Fruit fly (Drosophila melanogaster) whole organism, adult: ENCODE measurements around the gene ncd.

ENCODE experiments used
- CG11617 ChIP-seq: fragments of 200-800 bp; sonication (Bioruptor generic); optimal IDR thresholded peaks from 2 replicates; lab custom pipeline; 2017; ENCODE audit warnings: mild to moderate bottlenecking, missing biosample characterization, missing genetic modification reagents, missing genetic modification characterization
- CG12768 ChIP-seq: fragments of 200-800 bp; sonication (Bioruptor generic); optimal IDR thresholded peaks from 2 replicates; lab custom pipeline; 2017; ENCODE audit warnings: missing biosample characterization, missing genetic modification characterization, mild to moderate bottlenecking, moderate library complexity, missing genetic modification reagents
- CG14711 ChIP-seq: fragments of 200-800 bp; sonication (Bioruptor generic); optimal IDR thresholded peaks from 2 replicates; lab custom pipeline; 2018; ENCODE audit warnings: missing biosample characterization, mild to moderate bottlenecking, missing genetic modification characterization, moderate library complexity
- CG1620 ChIP-seq: fragments of 200-800 bp; sonication (Bioruptor generic); optimal IDR thresholded peaks from 2 replicates; lab custom pipeline; 2016; ENCODE audit warnings: missing biosample characterization, missing genetic modification characterization
- CG33017 ChIP-seq: fragments of 200-800 bp; sonication (Bioruptor generic); optimal IDR thresholded peaks from 2 replicates; lab custom pipeline; 2018; ENCODE audit warnings: missing biosample characterization, mild to moderate bottlenecking, missing genetic modification characterization, moderate library complexity
- CG5204 ChIP-seq: fragments of 200-800 bp; sonication (Bioruptor generic); optimal IDR thresholded peaks from 2 replicates; lab custom pipeline; 2016; ENCODE audit warnings: missing biosample characterization, missing genetic modification characterization
- CG7045 ChIP-seq: fragments of 200-800 bp; sonication (Bioruptor generic); optimal IDR thresholded peaks from 2 replicates; lab custom pipeline; 2017; ENCODE audit warnings: missing biosample characterization, mild to moderate bottlenecking, missing genetic modification characterization
- CG7101 ChIP-seq: fragments of 200-800 bp; sonication (Bioruptor generic); optimal IDR thresholded peaks from 2 replicates; lab custom pipeline; 2018; ENCODE audit warnings: missing biosample characterization, mild to moderate bottlenecking, missing genetic modification characterization, moderate library complexity
- Clk ChIP-seq: fragments of 200-800 bp; sonication (Bioruptor generic); optimal IDR thresholded peaks from 2 replicates; lab custom pipeline; 2017; ENCODE audit warnings: missing biosample characterization, missing genetic modification characterization
- Crg-1 ChIP-seq: fragments of 200-800 bp; sonication (Bioruptor generic); optimal IDR thresholded peaks from 2 replicates; lab custom pipeline; 2016; ENCODE audit warnings: missing biosample characterization, missing genetic modification characterization
- Hr96 ChIP-seq: fragments of 200-800 bp; sonication (Bioruptor generic); optimal IDR thresholded peaks from 2 replicates; lab custom pipeline; 2016; ENCODE audit warnings: missing biosample characterization, missing genetic modification characterization
- Mnt ChIP-seq: fragments of 200-800 bp; sonication (Bioruptor generic); optimal IDR thresholded peaks from 2 replicates; lab custom pipeline; 2016; ENCODE audit warnings: missing biosample characterization, mild to moderate bottlenecking, missing genetic modification characterization
- bab1 ChIP-seq: fragments of 200-800 bp; sonication (Bioruptor generic); optimal IDR thresholded peaks from 3 replicates; lab custom pipeline; 2019; ENCODE audit warnings: missing biosample characterization, mild to moderate bottlenecking, missing genetic modification characterization, moderate library complexity
- cic ChIP-seq: fragments of 200-800 bp; sonication (Bioruptor generic); optimal IDR thresholded peaks from 2 replicates; lab custom pipeline; 2017; ENCODE audit warnings: missing biosample characterization, mild to moderate bottlenecking, missing genetic modification characterization, moderate library complexity
- cnc ChIP-seq, 2 experiments: fragments of >200 bp; optimal IDR thresholded peaks; 2 replicates each; lab custom pipeline; 2017
- kay ChIP-seq: fragments of 200-800 bp; sonication (Bioruptor generic); peaks from one replicate; lab custom pipeline; 2016; ENCODE audit warnings: missing biosample characterization, missing genetic modification characterization, borderline replicate concordance
- ovo ChIP-seq: fragments of 200-800 bp; sonication (Bioruptor generic); optimal IDR thresholded peaks from 2 replicates; lab custom pipeline; 2016; ENCODE audit warnings: missing biosample characterization, missing genetic modification characterization
- pad ChIP-seq: fragments of 200-800 bp; sonication (Bioruptor generic); optimal IDR thresholded peaks from 3 replicates; lab custom pipeline; 2017; ENCODE audit warnings: missing biosample characterization, missing genetic modification characterization, mild to moderate bottlenecking, moderate library complexity, missing genetic modification reagents
- tj ChIP-seq: fragments of 200-800 bp; sonication (Bioruptor generic); optimal IDR thresholded peaks from 3 replicates; lab custom pipeline; 2017; ENCODE audit warnings: missing biosample characterization, mild to moderate bottlenecking, missing genetic modification characterization, moderate library complexity
- toe ChIP-seq: fragments of 200-800 bp; sonication (Bioruptor generic); optimal IDR thresholded peaks from 2 replicates; lab custom pipeline; 2016; ENCODE audit warnings: missing biosample characterization, missing genetic modification characterization

Gene ncd

dm6 chr3R:29797183-29797582 lies 9.7 kb downstream of the ncd start:
- TF ChIP-seq toe (GFP tag; lab: Kevin White, UChicago) (no peak), pad (GFP tag; lab: Kevin White, UChicago) (no peak), bab1 (GFP tag; lab: Kevin White, UChicago) (no peak), Clk (GFP tag; lab: Kevin White, UChicago) (no peak), Crg-1 (GFP tag; lab: Kevin White, UChicago) (no peak), CG5204 (GFP tag; lab: Kevin White, UChicago) (no peak), kay (GFP tag; lab: Kevin White, UChicago) (no peak), cic (GFP tag; lab: Kevin White, UChicago) (no peak), CG7045 (no peak), CG14711 (tag; lab: Kevin White, UChicago) (no peak), CG11617 (GFP tag; lab: Kevin White, UChicago) (no peak), CG1620 (GFP tag; lab: Kevin White, UChicago) (no peak), cnc (optimal IDR thresholded peaks at IDR 0.05; lab: Kevin White, UChicago) (peak; percentile 64 to 95), Hr96 (GFP tag; lab: Kevin White, UChicago) (no peak), CG33017 (tag; lab: Kevin White, UChicago) (no peak), CG7101 (tag; lab: Kevin White, UChicago) (no peak), ovo (no peak), CG12768 (GFP tag; lab: Kevin White, UChicago) (peak; percentile 23), tj (peak; percentile 76), Mnt (GFP tag; lab: Kevin White, UChicago) (no peak)

dm6 chr3R:29794161-29794882 lies 12.6 kb downstream of the ncd start, which contains the start of gene sro:
TSS of gene sro (plus strand) at chr3R:29794597.
- peak; percentile 46 for TF ChIP-seq bab1 (GFP tag; lab: Kevin White, UChicago)
- TF ChIP-seq pad (GFP tag; lab: Kevin White, UChicago), result no peak
- no peak for TF ChIP-seq ovo
- TF ChIP-seq CG5204 (GFP tag; lab: Kevin White, UChicago), result no peak
- no peak for TF ChIP-seq CG11617 (GFP tag; lab: Kevin White, UChicago)
- peak; percentile 53 for TF ChIP-seq CG7101 (tag; lab: Kevin White, UChicago)
- peak; percentile 83 for TF ChIP-seq tj
- no peak for TF ChIP-seq kay (GFP tag; lab: Kevin White, UChicago)
- TF ChIP-seq Mnt (GFP tag; lab: Kevin White, UChicago), result no peak
- peak; percentile 3 for TF ChIP-seq Crg-1 (GFP tag; lab: Kevin White, UChicago)

dm6 chr3R:29790183-29790582 lies 16.7 kb downstream of the ncd start:
- TF ChIP-seq tj (no peak), CG7045 (no peak), cnc (optimal IDR thresholded peaks at IDR 0.05; lab: Kevin White, UChicago) (no peak), CG33017 (tag; lab: Kevin White, UChicago) (no peak), Hr96 (GFP tag; lab: Kevin White, UChicago) (no peak), CG7101 (tag; lab: Kevin White, UChicago) (no peak), bab1 (GFP tag; lab: Kevin White, UChicago) (no peak), toe (GFP tag; lab: Kevin White, UChicago) (no peak), CG1620 (GFP tag; lab: Kevin White, UChicago) (no peak), cic (GFP tag; lab: Kevin White, UChicago) (no peak), kay (GFP tag; lab: Kevin White, UChicago) (no peak), CG5204 (GFP tag; lab: Kevin White, UChicago) (no peak), Crg-1 (GFP tag; lab: Kevin White, UChicago) (no peak), CG12768 (GFP tag; lab: Kevin White, UChicago) (no peak), CG14711 (tag; lab: Kevin White, UChicago) (no peak), CG11617 (GFP tag; lab: Kevin White, UChicago) (no peak), Mnt (GFP tag; lab: Kevin White, UChicago) (no peak), ovo (no peak), Clk (GFP tag; lab: Kevin White, UChicago) (no peak)

- TF ChIP-seq kay (GFP tag; lab: Kevin White, UChicago) (no peak), CG1620 (GFP tag; lab: Kevin White, UChicago) (no peak), tj (no peak), CG7101 (tag; lab: Kevin White, UChicago) (no peak), cnc (optimal IDR thresholded peaks at IDR 0.05; lab: Kevin White, UChicago) (no peak), CG5204 (GFP tag; lab: Kevin White, UChicago) (no peak), CG12768 (GFP tag; lab: Kevin White, UChicago) (no peak), Crg-1 (GFP tag; lab: Kevin White, UChicago) (no peak), pad (GFP tag; lab: Kevin White, UChicago) (no peak), toe (GFP tag; lab: Kevin White, UChicago) (no peak), CG33017 (tag; lab: Kevin White, UChicago) (no peak), Hr96 (GFP tag; lab: Kevin White, UChicago) (no peak), CG14711 (tag; lab: Kevin White, UChicago) (no peak), Mnt (GFP tag; lab: Kevin White, UChicago) (no peak), cic (GFP tag; lab: Kevin White, UChicago) (no peak), CG7045 (no peak), Clk (GFP tag; lab: Kevin White, UChicago) (no peak)
Observed at dm6 chr3R:29787891-29788549, 18.9 kb downstream of the ncd start.
